Fruit fly (Drosophila melanogaster) whole organism, prepupa: ENCODE data around the gene CG34462.
A peak's percentile ranks its signal among the peaks of the same experiment; 100 is the strongest.

Experiments
- CG10669 ChIP-seq: fragments of 200-800 bp; sonication (Bioruptor generic); optimal IDR thresholded peaks from 3 replicates; lab custom pipeline; 2018; ENCODE audit warnings: missing biosample characterization, mild to moderate bottlenecking, missing genetic modification characterization, moderate library complexity
- CG1621 ChIP-seq: fragments of 200-800 bp; sonication (Bioruptor generic); optimal IDR thresholded peaks from 3 replicates; lab custom pipeline; 2018; ENCODE audit warnings: missing biosample characterization, mild to moderate bottlenecking, missing genetic modification characterization
- CG16779 ChIP-seq: fragments of 200-800 bp; sonication (Bioruptor generic); optimal IDR thresholded peaks from 3 replicates; lab custom pipeline; 2017; ENCODE audit warnings: missing biosample characterization, mild to moderate bottlenecking, missing genetic modification characterization
- CG32006 ChIP-seq: fragments of 200-800 bp; sonication (Bioruptor generic); optimal IDR thresholded peaks from 3 replicates; lab custom pipeline; 2017; ENCODE audit warnings: missing biosample characterization, mild to moderate bottlenecking, missing genetic modification characterization
- CG6276 ChIP-seq: fragments of 200-800 bp; sonication (Bioruptor generic); optimal IDR thresholded peaks from 2 replicates; lab custom pipeline; 2017; ENCODE audit warnings: missing biosample characterization, mild to moderate bottlenecking, missing genetic modification characterization
- CG6854 ChIP-seq: fragments of 200-800 bp; sonication (Bioruptor generic); optimal IDR thresholded peaks from 2 replicates; lab custom pipeline; 2017; ENCODE audit warnings: missing biosample characterization, mild to moderate bottlenecking, missing genetic modification characterization
- CG8319 ChIP-seq: fragments of 200-800 bp; sonication (Bioruptor generic); optimal IDR thresholded peaks from 3 replicates; lab custom pipeline; 2016; ENCODE audit warnings: missing biosample characterization, missing genetic modification characterization
- CG8632 ChIP-seq: fragments of 200-800 bp; sonication (Bioruptor generic); optimal IDR thresholded peaks from 3 replicates; lab custom pipeline; 2016; ENCODE audit warnings: missing biosample characterization, missing genetic modification characterization
- Met ChIP-seq: fragments of 200-800 bp; sonication (Bioruptor generic); optimal IDR thresholded peaks from 3 replicates; lab custom pipeline; 2016; ENCODE audit warnings: missing biosample characterization, missing genetic modification characterization
- Smox ChIP-seq: fragments of 200-800 bp; sonication (Bioruptor generic); optimal IDR thresholded peaks from 3 replicates; lab custom pipeline; 2016; ENCODE audit warnings: missing biosample characterization, missing genetic modification characterization
- Sox102F ChIP-seq: fragments of 200-800 bp; sonication (Bioruptor generic); optimal IDR thresholded peaks from 2 replicates; lab custom pipeline; 2016; ENCODE audit warnings: missing biosample characterization, mild to moderate bottlenecking, missing genetic modification characterization
- cyc ChIP-seq: fragments of 200-800 bp; sonication (Bioruptor generic); optimal IDR thresholded peaks from 3 replicates; lab custom pipeline; 2016; ENCODE audit warnings: missing biosample characterization, missing genetic modification characterization
- esn ChIP-seq: fragments of 200-800 bp; sonication (Bioruptor generic); optimal IDR thresholded peaks from 2 replicates; lab custom pipeline; 2016; ENCODE audit warnings: missing biosample characterization, mild to moderate bottlenecking, missing genetic modification characterization, moderate library complexity

- peak; percentile 91 for TF ChIP-seq CG6276 (GFP tag; lab: Kevin White, UChicago)
- peak; percentile 11 for TF ChIP-seq CG16779 (tag; lab: Kevin White, UChicago)
- no peak for TF ChIP-seq Sox102F (GFP tag; lab: Kevin White, UChicago)
- TF ChIP-seq Smox: no peak
- no peak for TF ChIP-seq CG1621
- no peak for TF ChIP-seq esn (GFP tag; lab: Kevin White, UChicago)
- TF ChIP-seq CG6854 (GFP tag; lab: Kevin White, UChicago): no peak
- no peak for TF ChIP-seq CG10669 (GFP tag; lab: Kevin White, UChicago)
- TF ChIP-seq cyc: no peak
- TF ChIP-seq CG8632: no peak
- no peak for TF ChIP-seq CG8319 (GFP tag; lab: Kevin White, UChicago)
- TF ChIP-seq Met (GFP tag; lab: Kevin White, UChicago): no peak
- peak; percentile 88 for TF ChIP-seq CG32006 (GFP tag; lab: Kevin White, UChicago)
These were observed 9.4 kb upstream of the CG34462 start, which contains the start of gene CG43059 for dm6 chr3L:8318916-8319506.
